Fruit fly (Drosophila melanogaster): ENCODE results near the gene CG4238.

CG4238 gene

dm6 chr2L:1970312-1970929, 39.2 kb upstream of the CG4238 start, which contains the start of gene erm (continued):
- TF ChIP-seq abd-A (tag; optimal IDR thresholded peaks at IDR 0.05) (peak; percentile 78), ftz-f1 (GFP tag; optimal IDR thresholded peaks at IDR 0.05) (peak; percentile 46), luna (GFP tag; optimal IDR thresholded peaks at IDR 0.05) (no peak), fu2 (GFP tag; optimal IDR thresholded peaks at IDR 0.05) (no peak), Spps (tag; optimal IDR thresholded peaks at IDR 0.05) (no peak), TFAM (GFP tag; optimal IDR thresholded peaks at IDR 0.05) (no peak), Atf3 (GFP tag; optimal IDR thresholded peaks at IDR 0.05) (no peak), pzg (GFP tag; optimal IDR thresholded peaks at IDR 0.05) (no peak), tgo (GFP tag; IDR thresholded peaks at IDR 0.05) (no peak), CG10959 (GFP tag; IDR thresholded peaks at IDR 0.05) (no peak), CG4854 (GFP tag; optimal IDR thresholded peaks at IDR 0.05) (no peak), ken (GFP tag; IDR thresholded peaks at IDR 0.05) (no peak), Hsf (GFP tag; optimal IDR thresholded peaks at IDR 0.05) (no peak), CG3281 (GFP tag; optimal IDR thresholded peaks at IDR 0.05) (no peak), chif (GFP tag; optimal IDR thresholded peaks at IDR 0.05) (no peak), wor (GFP tag; IDR thresholded peaks at IDR 0.05) (no peak), onecut (GFP tag; IDR thresholded peaks at IDR 0.05) (peak; percentile 42), CG5245 (GFP tag; optimal IDR thresholded peaks at IDR 0.05) (no peak), Stat92E (GFP tag; optimal IDR thresholded peaks at IDR 0.05) (no peak), Hr51 (GFP tag; optimal IDR thresholded peaks at IDR 0.05) (no peak), sna (GFP tag; IDR thresholded peaks at IDR 0.05; ENCODE audit: partially characterized antibody) (peak; percentile 49; the same call in 1 of the 2 replicates), CG2875 (GFP tag; optimal IDR thresholded peaks at IDR 0.05) (no peak), CG6813 (GFP tag; optimal IDR thresholded peaks at IDR 0.05) (no peak), Elba2 (GFP tag; optimal IDR thresholded peaks at IDR 0.05) (peak; percentile 57), CG8281 (tag; optimal IDR thresholded peaks at IDR 0.05) (no peak), Nf-YB (GFP tag; optimal IDR thresholded peaks at IDR 0.05) (peak; percentile 97), CG2129 (GFP tag; IDR thresholded peaks at IDR 0.05; ENCODE audit: partially characterized antibody) (no peak), twi (tag; optimal IDR thresholded peaks at IDR 0.05) (peak; percentile 56), kay (GFP tag; optimal IDR thresholded peaks at IDR 0.05) (no peak), CG10209 (GFP tag; optimal IDR thresholded peaks at IDR 0.05) (no peak), nmo (GFP tag; optimal IDR thresholded peaks at IDR 0.05) (peak; percentile 44), lmd (GFP tag; IDR thresholded peaks at IDR 0.05) (no peak), Dref (GFP tag; IDR thresholded peaks at IDR 0.05) (no peak), HmgZ (tag; optimal IDR thresholded peaks at IDR 0.05) (no peak), tin (GFP tag; optimal IDR thresholded peaks at IDR 0.05) (no peak), MTF-1 (GFP tag; optimal IDR thresholded peaks at IDR 0.05; ENCODE audit: borderline replicate concordance) (peak; percentile 74), cg (GFP tag; optimal IDR thresholded peaks at IDR 0.05) (peak; percentile 92), cwo (GFP tag; optimal IDR thresholded peaks at IDR 0.05) (no peak), CG33557 (GFP tag; optimal IDR thresholded peaks at IDR 0.05) (no peak), az2 (GFP tag; optimal IDR thresholded peaks at IDR 0.05) (no peak), CG6175 (GFP tag; IDR thresholded peaks at IDR 0.05) (no peak), gem (tag; optimal IDR thresholded peaks at IDR 0.05) (no peak), CG8478 (optimal IDR thresholded peaks at IDR 0.05) (peak; percentile 63), Nf-YC (tag; optimal IDR thresholded peaks at IDR 0.05) (peak; percentile 97), Usf (GFP tag; optimal IDR thresholded peaks at IDR 0.05) (no peak), chinmo (GFP tag; IDR thresholded peaks at IDR 0.05; ENCODE audit: partially characterized antibody) (0 out of 4 replicates have a peak, but pooled peaks have one; percentile 59), Fer3 (tag; optimal IDR thresholded peaks at IDR 0.05) (no peak), oc (tag; optimal IDR thresholded peaks at IDR 0.05) (peak; percentile 74), gsb-n (tag; optimal IDR thresholded peaks at IDR 0.05) (peak; percentile 76), BtbVII (GFP tag; optimal IDR thresholded peaks at IDR 0.05) (no peak)
